Fruit fly (Drosophila melanogaster): Measurements from ENCODE around the gene CG2712.

The CG2712 gene

DNA sequence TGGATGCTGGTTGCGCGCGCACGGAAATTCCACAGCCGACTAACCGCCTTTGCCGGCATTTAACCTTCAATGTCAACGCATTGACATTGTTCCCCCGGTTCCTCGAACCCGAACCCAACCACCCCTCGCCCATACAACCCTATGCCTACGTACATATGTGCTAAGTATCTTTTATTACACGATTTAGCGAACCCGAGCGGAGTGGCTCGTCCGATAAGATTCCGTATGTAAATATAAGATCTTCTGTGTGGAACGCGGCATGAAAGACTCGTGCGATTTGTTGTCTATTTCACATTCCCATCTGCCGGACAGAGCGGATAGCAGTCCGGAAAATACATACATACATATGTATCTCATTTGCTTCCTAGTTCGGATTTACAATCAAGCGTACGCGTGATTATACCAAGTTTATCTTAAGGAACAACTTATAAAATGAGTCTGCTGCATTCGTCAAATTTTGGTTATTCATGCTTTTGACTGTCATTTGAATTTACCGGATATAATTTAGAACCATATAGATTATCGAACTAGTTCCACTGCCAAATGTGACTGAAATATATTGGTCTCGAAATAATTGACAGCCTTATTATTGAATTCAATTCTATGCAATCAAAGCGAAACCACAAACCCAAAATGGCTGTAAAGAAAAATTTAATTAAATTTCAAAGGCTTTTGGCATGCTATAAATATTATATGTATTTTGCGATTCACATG is 24.7 kb upstream of the CG2712 start, which contains the start of gene CG2680:
Gene CG2680 (minus strand): TSS at position 51 of the 714 bp plus-strand sequence.
- TF ChIP-seq psq (optimal IDR thresholded peaks at IDR 0.05): no peak
- no peak for TF ChIP-seq Myc (optimal IDR thresholded peaks at IDR 0.05)
- TF ChIP-seq insv (optimal IDR thresholded peaks at IDR 0.05): no peak
- TF ChIP-seq Sin3A (optimal IDR thresholded peaks at IDR 0.05): no peak
- TF ChIP-seq h (optimal IDR thresholded peaks at IDR 0.05): no peak
- TF ChIP-seq ttk (optimal IDR thresholded peaks at IDR 0.05): no peak

DNA sequence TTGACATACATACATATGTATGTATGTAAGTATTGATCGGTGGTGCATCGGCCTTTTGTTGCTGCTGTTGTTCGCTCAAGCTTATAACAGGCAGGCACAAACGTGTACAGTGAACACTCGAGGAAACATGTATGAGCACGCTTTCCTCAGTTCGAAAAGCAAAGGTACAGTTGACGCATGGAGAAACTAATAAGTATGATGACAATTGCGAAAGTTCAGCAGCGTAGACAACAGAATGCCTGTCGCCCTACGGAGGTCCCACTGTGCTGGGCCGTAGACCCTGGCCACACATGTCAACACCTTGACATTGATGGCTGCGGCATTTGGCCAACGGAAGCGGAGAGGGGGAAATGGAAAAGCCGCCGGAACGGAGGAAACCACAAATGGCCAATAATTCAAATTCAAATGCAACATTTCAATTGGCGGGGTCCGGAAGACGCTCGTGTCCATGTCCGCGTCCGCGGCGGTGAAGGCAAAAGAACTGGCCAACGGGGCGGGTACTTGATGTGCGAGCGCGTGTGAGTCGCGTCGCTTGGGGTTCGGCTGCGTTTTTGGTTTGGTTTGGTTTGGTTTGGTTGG is 24.0 kb upstream of the CG2712 start, which contains the start of gene CG2681:
Gene CG2681 (plus strand): TSS at position 529 of the 579 bp plus-strand sequence.
- TF ChIP-seq Myc (optimal IDR thresholded peaks at IDR 0.05) (no peak), Sin3A (optimal IDR thresholded peaks at IDR 0.05) (no peak), insv (optimal IDR thresholded peaks at IDR 0.05) (no peak), h (optimal IDR thresholded peaks at IDR 0.05) (no peak), ttk (optimal IDR thresholded peaks at IDR 0.05) (no peak), psq (optimal IDR thresholded peaks at IDR 0.05) (no peak)

DNA sequence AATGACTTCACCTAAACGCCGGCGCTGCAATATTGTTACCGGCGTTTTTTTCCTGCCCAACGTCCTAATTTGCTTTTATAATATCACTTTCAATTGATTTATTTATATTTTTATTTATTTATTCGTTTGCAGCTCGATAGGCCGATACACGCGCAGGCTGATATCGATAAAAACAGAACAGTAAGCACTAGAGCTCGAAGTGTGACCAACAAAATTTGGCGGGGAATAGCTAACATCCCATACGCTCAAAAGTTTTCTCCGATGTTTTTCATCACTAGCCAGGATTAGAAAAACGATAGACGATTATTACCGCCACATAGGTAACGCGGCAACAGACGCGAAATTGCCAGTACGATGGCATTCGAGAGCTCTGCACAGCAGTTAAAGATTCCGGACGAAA is 18.5 kb upstream of the CG2712 start, which contains the start of the genes CG2685 and CG2694:
Gene CG2685 (minus strand): TSS at position 185 of the 400 bp plus-strand sequence.
Gene CG2694 (plus strand): TSS at position 304 of the 400 bp plus-strand sequence.
- no peak for TF ChIP-seq h (optimal IDR thresholded peaks at IDR 0.05)
- no peak for TF ChIP-seq Myc (optimal IDR thresholded peaks at IDR 0.05)
- TF ChIP-seq ttk (optimal IDR thresholded peaks at IDR 0.05): no peak
- no peak for TF ChIP-seq insv (optimal IDR thresholded peaks at IDR 0.05)
- no peak for TF ChIP-seq psq (optimal IDR thresholded peaks at IDR 0.05)
- no peak for TF ChIP-seq Sin3A (optimal IDR thresholded peaks at IDR 0.05)

DNA sequence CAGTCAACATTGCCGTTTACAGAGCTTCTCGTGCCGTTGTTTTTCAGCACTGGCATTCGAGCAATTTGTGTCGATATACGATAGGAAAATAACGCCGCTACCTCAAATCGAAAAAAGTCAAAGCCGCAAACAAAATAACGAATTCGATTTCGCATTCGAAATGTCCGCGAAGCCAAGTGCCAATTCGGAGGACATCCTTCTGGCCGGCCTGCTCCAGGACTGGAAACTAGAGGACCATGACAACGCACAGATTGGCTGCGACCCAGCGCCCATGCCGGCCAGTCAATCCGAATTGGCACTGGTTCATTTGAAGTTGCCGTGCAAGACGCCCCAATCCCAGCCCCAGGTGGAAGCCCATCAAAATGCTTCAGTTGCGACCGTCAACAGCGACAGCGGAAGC is 17.5 kb upstream of the CG2712 start:
- no peak for TF ChIP-seq insv (optimal IDR thresholded peaks at IDR 0.05)
- TF ChIP-seq Myc (optimal IDR thresholded peaks at IDR 0.05): no peak
- no peak for TF ChIP-seq Sin3A (optimal IDR thresholded peaks at IDR 0.05)
- TF ChIP-seq psq (optimal IDR thresholded peaks at IDR 0.05): no peak
- TF ChIP-seq h (optimal IDR thresholded peaks at IDR 0.05): no peak
- no peak for TF ChIP-seq ttk (optimal IDR thresholded peaks at IDR 0.05)

DNA sequence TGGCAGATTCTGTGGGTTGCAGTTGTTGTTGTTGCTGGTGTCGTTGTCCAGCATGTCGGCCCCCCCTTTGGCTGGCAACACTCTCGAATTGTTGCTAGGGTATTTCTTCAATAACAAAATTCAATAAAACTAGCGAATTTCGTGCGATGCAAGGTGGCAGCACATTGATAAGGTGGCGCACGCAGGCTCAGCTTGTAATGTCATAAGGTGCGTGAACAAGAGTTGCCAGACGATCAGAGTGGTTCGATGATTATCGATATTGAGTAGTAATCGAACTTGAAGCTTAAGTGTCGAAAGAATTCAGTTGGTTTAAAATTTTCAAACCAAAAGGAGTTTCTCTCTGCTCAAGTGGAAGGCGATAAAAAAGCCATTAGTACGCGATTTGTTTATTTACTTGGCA is 12.1 kb upstream of the CG2712 start, which contains the start of gene CG2701:
Gene CG2701 (minus strand): TSS at position 206 of the 400 bp plus-strand sequence.
- TF ChIP-seq Myc (optimal IDR thresholded peaks at IDR 0.05) (no peak), Sin3A (optimal IDR thresholded peaks at IDR 0.05) (no peak), psq (optimal IDR thresholded peaks at IDR 0.05) (no peak), ttk (optimal IDR thresholded peaks at IDR 0.05) (no peak), h (optimal IDR thresholded peaks at IDR 0.05) (no peak), insv (optimal IDR thresholded peaks at IDR 0.05) (no peak)

DNA sequence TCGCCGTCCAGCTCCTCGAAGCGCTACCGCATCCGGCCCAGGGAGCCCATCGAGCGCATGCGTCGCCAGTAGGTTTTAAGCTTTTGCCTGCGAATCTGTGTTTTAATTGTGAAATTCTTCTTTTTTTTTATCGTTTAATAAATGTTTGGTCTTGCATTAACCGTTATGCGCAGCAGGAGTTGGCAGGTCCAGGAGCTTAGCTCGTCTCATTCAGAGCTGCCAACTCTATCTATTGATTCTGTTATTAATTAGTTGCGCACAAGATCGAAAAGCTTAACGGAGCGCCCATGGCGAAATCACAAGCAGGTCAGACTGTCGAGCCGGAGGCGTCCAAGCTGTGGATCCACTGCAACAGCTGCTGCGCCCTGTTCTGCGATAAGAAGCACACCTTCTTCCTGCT is 5.8 kb upstream of the CG2712 start, which contains the start of gene vilya:
Gene vilya (plus strand): TSS at position 259 of the 400 bp plus-strand sequence.
- TF ChIP-seq Sin3A (optimal IDR thresholded peaks at IDR 0.05) (no peak), Myc (optimal IDR thresholded peaks at IDR 0.05) (no peak), psq (optimal IDR thresholded peaks at IDR 0.05) (no peak), h (optimal IDR thresholded peaks at IDR 0.05) (no peak), insv (optimal IDR thresholded peaks at IDR 0.05) (no peak), ttk (optimal IDR thresholded peaks at IDR 0.05) (no peak)

DNA sequence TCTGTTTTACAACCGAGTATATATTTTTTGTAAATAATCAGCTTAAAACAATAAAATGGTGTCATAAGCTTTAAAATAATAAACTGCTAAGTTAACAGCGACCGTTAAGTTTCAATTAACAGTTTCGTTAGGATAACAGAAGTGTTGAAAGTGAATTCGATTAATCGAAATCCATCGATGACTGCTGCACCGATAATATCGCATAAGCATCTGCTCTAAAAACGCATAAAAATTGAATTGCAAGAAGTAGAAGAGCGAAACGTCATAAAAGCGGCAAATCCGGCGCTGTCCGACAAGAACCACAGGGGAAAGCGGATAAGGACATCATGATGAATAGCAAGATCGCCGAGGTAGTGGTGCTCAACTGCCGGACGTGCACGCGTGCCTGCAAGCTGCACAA is 4.8 kb upstream of the CG2712 start, which contains the start of gene dwg:
Gene dwg (plus strand): TSS at position 193 of the 400 bp plus-strand sequence.
- TF ChIP-seq Myc (optimal IDR thresholded peaks at IDR 0.05) (no peak), h (optimal IDR thresholded peaks at IDR 0.05) (no peak), Sin3A (optimal IDR thresholded peaks at IDR 0.05) (no peak), insv (optimal IDR thresholded peaks at IDR 0.05) (no peak), psq (optimal IDR thresholded peaks at IDR 0.05) (no peak), ttk (optimal IDR thresholded peaks at IDR 0.05) (no peak)

DNA sequence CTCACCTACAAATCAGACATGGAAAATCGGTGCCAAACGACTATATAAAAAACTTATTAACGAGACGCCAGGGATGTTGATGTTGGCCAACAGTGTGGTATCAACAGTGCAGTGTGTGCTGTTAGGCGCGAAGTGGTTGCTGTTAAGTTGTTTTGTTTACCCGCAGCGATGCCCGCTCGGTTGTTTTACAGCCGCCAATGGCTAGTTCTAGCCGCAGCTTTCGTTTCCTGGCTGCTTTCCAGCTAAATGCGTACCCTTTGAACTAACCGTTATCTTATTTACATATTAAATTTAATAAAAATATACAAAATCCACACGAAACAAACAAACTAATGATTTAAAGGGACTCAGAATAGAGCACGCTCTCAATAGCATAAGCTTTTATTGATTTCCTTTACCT is 6.4 kb downstream of the CG2712 start, which contains the start of gene crm:
Gene crm (minus strand): TSS at position 111 of the 400 bp plus-strand sequence.
- TF ChIP-seq insv (optimal IDR thresholded peaks at IDR 0.05): no peak
- TF ChIP-seq Myc (optimal IDR thresholded peaks at IDR 0.05): no peak
- no peak for TF ChIP-seq h (optimal IDR thresholded peaks at IDR 0.05)
- TF ChIP-seq ttk (optimal IDR thresholded peaks at IDR 0.05): no peak
- no peak for TF ChIP-seq Sin3A (optimal IDR thresholded peaks at IDR 0.05)
- no peak for TF ChIP-seq psq (optimal IDR thresholded peaks at IDR 0.05)

DNA sequence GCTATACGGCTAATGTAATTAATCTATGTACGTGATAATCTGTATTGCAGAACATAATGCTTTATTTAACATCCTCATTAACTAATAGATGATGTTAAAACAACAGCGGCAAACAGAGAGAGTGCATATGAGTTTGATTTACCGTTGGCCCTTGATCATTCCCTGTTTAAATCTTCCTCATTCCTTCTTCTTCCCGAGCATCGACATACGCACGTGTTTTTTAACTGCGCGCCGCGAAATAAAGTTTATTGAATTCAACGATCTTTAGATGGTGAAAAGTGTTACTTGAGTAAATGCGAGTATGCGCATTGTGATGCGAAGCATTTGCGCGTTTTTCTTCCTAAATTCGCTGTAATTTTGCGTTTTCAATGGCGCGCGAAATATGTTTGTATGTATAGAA is 7.8 kb downstream of the CG2712 start, which contains the start of gene kirre:
Gene kirre (plus strand): TSS at position 301 of the 400 bp plus-strand sequence.
- TF ChIP-seq insv (optimal IDR thresholded peaks at IDR 0.05): no peak
- TF ChIP-seq ttk (optimal IDR thresholded peaks at IDR 0.05): no peak
- TF ChIP-seq Myc (optimal IDR thresholded peaks at IDR 0.05): no peak
- no peak for TF ChIP-seq psq (optimal IDR thresholded peaks at IDR 0.05)
- TF ChIP-seq Sin3A (optimal IDR thresholded peaks at IDR 0.05): no peak
- TF ChIP-seq h (optimal IDR thresholded peaks at IDR 0.05): no peak

DNA sequence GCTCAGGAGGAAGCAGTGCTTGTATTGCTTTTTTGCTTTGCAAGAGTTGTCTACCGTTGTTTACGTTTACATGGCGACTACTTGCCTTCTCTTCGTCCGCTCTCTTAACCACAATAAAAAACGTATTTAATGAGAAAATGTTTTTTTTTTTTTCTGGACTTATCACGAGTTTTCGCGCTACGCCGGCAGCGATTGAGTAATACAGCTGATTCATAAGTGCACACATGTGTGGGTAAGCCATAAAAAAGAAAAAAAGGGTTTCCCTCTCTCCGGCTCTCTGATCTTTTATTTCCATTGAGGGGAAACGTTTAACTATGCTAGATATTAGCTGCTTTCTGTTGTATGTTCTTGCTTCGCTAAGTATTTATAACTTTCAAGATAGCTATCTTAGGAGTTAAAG is 9.8 kb downstream of the CG2712 start:
- TF ChIP-seq h (optimal IDR thresholded peaks at IDR 0.05) (no peak), Sin3A (optimal IDR thresholded peaks at IDR 0.05) (no peak), insv (optimal IDR thresholded peaks at IDR 0.05) (no peak), psq (optimal IDR thresholded peaks at IDR 0.05) (no peak), Myc (optimal IDR thresholded peaks at IDR 0.05) (no peak), ttk (optimal IDR thresholded peaks at IDR 0.05) (no peak)

DNA sequence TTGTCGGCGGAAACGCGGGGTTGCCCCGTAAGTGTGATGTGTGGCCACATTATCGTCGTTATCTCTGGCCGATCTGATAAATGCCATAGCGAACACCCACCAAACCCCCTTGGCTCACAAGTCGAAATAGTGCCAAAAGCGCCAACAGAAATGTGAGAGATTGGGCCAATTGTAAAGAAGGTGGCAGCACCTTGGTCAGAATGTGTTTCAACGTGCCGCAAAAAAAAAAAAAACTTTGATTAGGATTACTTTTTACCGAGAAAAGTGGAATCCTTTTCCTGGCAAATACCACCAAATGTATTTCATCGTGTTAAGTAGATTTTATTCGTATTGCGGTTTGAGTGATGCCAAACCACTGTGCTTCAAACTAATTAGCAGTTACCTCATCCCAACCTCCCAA is 10.8 kb downstream of the CG2712 start:
- TF ChIP-seq psq (optimal IDR thresholded peaks at IDR 0.05): no peak
- no peak for TF ChIP-seq insv (optimal IDR thresholded peaks at IDR 0.05)

DNA sequence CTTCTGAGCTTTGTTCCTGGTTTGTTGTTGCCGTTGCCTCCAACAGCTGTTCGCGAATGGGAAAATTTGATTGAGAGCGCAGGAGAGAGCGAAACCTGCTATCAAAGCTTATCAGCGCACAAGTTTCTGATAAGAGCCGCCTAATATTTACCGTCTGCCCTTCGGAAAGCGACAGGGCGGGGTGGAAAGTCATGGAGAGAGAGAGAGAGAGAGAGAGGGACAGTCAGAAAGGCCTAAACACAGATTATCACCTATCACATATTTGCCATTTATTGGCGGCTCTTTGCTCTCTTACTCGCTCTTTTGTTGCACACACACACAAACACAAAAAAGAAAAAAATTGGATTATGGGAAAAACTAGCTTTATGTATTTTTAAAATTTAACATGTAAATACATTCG is 11.3 kb downstream of the CG2712 start:
- TF ChIP-seq ttk (optimal IDR thresholded peaks at IDR 0.05): no peak
- no peak for TF ChIP-seq Myc (optimal IDR thresholded peaks at IDR 0.05)
- no peak for TF ChIP-seq Sin3A (optimal IDR thresholded peaks at IDR 0.05)
- TF ChIP-seq insv (optimal IDR thresholded peaks at IDR 0.05): no peak
- no peak for TF ChIP-seq psq (optimal IDR thresholded peaks at IDR 0.05)
- no peak for TF ChIP-seq h (optimal IDR thresholded peaks at IDR 0.05)
